Fruit fly (Drosophila melanogaster): ENCODE data around the gene Vps53.

Vps53 gene

DNA sequence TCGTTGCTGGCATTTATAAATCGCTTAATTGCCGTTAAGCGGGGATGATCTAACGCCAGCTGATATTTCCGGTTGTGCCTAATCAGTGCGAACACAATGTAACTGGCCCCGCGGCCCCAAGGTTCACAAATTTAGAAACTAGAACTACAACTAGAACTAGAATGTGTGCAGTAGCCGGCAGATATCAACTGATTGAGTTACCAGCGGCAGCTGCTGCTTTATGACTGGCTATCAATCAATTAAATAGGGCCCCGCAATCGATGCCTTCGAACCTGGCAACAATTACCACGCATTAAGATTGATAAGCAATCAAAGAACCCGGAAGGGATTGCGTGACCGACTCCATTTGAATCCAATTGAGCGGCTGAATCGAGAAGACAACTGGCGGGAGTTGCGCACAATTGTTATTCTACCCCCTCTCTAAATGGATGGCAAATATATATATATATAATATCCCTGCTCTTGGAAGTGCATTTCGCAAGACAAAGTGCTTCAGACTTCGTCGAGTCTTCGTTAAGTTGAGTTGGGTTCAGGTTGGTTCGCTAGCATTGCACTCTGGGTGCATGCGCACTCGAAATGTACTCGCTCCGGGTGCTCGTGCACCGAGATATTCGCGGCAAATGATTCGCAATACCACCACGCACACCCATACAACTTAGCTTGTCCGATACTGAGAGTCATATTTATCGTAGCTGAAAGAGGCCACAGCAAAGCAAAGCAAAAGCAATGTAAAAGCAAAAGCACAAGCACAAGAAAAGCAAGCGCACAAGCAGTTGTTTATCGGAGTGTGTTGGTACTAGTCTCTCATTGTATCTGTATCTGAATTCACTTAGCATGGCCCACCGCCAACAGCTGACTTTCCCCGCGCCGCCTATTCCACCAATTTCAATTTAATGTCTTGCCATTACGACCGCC lies 45.8 kb downstream of the Vps53 start:
- peak in 1 of 2 experiments; percentile 16 for TF ChIP-seq dl (GFP tag; optimal IDR thresholded peaks at IDR 0.05; ENCODE audit: insufficient read depth in 1 of 2, partially characterized antibody in 2 of 2)
- TF ChIP-seq tai (GFP tag; optimal IDR thresholded peaks at IDR 0.05) = no peak
- TF ChIP-seq ey (GFP tag; optimal IDR thresholded peaks at IDR 0.05) = no peak

DNA sequence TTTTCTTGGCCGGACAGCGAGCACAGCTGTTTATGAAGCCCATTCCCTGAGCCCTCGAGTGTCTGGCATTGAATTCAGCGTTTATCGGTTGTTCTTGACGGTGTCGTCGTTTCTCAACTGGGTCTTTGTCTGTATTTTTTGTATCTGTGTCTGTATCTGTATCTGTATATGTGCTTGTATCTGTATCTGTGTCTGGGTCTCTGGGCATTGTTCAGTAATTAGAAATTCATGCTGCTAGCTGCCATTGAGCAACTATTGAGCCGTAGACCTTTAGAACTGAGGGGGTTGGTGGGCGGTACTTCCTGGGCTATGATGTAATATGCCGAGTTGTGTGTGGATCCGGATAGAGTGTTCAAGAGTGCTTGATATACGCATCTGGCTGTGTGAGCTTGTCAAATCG lies 49.9 kb downstream of the Vps53 start:
- TF ChIP-seq CG32264 (GFP tag; optimal IDR thresholded peaks at IDR 0.05) (no peak), Dif (GFP tag; optimal IDR thresholded peaks at IDR 0.05; ENCODE audit: partially characterized antibody) (no peak), br (GFP tag; optimal IDR thresholded peaks at IDR 0.05) (peak; percentile 12), Jra (GFP tag; optimal IDR thresholded peaks at IDR 0.05) (no peak), GATAd (GFP tag; optimal IDR thresholded peaks at IDR 0.05) (no peak)

DNA sequence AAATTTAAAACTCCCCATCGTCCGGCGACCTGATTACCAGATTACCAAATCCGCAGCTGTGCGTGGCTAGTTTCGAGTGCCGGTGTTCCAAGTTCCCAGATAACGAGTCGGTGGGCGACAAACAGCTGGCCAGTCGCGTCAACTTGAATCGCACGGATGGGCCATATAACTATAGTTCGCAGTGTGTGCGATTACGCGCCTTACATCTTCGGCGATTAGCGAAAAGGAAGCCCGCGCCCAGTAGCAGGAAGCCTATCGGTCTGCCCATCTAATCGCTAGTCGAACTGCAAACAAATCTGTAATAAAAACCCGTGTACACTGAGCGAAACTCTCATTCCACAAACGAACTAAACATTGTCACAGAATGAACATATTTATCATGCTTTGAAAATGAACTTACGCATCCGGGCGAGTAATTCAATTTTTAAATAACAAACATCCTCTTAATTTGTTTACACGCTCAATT lies 50.9 kb downstream of the Vps53 start:
- no peak for TF ChIP-seq CrebA (GFP tag; optimal IDR thresholded peaks at IDR 0.05; ENCODE audit: borderline replicate concordance)
- TF ChIP-seq Myc (optimal IDR thresholded peaks at IDR 0.05) = no peak
- peak; percentile 1 for TF ChIP-seq OdsH (GFP tag; optimal IDR thresholded peaks at IDR 0.05)
- peak in 1 of 2 experiments; percentile 7 for TF ChIP-seq foxo (GFP tag; optimal IDR thresholded peaks at IDR 0.05)

DNA sequence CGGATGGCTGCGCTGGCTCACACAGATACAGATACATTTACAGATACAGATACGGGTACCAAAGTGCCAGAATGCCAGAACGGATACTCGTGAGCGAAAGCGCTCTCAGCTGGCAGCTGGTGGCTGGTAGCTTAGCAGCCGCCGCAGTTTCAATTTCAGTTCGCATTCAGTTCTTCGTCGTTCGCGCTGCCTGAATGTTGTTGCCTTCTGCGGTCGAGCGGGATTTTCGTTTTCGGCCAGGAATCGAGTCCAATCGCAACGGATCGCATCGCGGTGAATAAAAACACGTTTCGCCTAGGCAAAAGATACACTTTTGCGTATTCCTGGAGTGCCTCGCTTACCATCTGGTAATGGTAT lies 52.1 kb downstream of the Vps53 start, which contains the start of gene Atet:
Atet (plus strand) TSS at position 156 of the 357 bp plus-strand sequence.
- TF ChIP-seq Vsx2 (GFP tag; optimal IDR thresholded peaks at IDR 0.05; ENCODE audit: partially characterized antibody) (peak; percentile 16), tai (GFP tag; optimal IDR thresholded peaks at IDR 0.05) (no peak), CrebA (GFP tag; optimal IDR thresholded peaks at IDR 0.05; ENCODE audit: borderline replicate concordance) (no peak), Sp1 (GFP tag; optimal IDR thresholded peaks at IDR 0.05) (no peak), brk (GFP tag; optimal IDR thresholded peaks at IDR 0.05) (no peak), sv (GFP tag; optimal IDR thresholded peaks at IDR 0.05) (no peak), dl (GFP tag; optimal IDR thresholded peaks at IDR 0.05; ENCODE audit: insufficient read depth in 1 of 2, partially characterized antibody in 2 of 2) (peak; percentile 60 to 78), Dif (GFP tag; optimal IDR thresholded peaks at IDR 0.05; ENCODE audit: partially characterized antibody) (peak; percentile 72), Mio (GFP tag; optimal IDR thresholded peaks at IDR 0.05) (no peak), OdsH (GFP tag; optimal IDR thresholded peaks at IDR 0.05) (no peak)

DNA sequence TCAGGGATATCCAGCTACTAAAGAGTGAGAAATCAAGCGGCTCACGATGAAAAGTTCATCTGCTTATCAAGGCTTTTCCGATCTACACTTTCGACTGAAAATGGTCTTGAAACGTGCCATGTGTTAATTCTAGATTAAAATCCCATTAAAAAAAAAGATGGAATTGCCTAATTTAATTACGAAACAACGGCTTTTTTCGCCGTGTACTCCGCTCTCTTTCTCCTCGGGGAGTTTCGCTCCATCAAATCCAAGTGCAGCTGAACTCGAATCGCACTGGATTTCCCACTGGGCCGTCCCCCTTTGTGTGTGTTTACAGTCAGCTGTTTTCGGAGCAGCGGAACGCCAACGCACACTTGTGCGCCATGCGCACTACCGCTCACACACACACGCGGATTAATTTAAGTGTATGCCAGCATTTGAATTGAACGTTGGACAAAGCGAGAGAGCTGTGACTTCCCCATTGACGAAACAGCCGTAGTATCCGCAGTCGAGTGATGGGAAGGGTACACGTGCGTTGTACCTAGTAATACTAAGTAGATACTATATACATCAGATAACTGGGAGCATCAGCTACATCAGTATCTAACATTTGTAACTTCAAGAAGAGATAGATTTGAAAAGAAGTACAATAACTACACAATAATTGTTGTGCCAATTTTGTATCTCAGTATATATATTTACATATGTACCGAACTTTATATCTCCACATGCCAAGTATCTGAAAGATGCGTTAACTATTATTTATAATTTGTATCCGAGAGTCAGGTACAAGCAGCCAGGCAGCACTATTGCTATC lies 52.7 kb downstream of the Vps53 start:
- TF ChIP-seq sage (GFP tag; optimal IDR thresholded peaks at IDR 0.05) = peak; percentile 47
- TF ChIP-seq usp (GFP tag; optimal IDR thresholded peaks at IDR 0.05) = no peak
- TF ChIP-seq HLH106 (tag; optimal IDR thresholded peaks at IDR 0.05) = peak; percentile 86
- peak; percentile 91 for TF ChIP-seq Hr83 (GFP tag; optimal IDR thresholded peaks at IDR 0.05; ENCODE audit: poor library complexity, severe bottlenecking)
- TF ChIP-seq h (GFP tag; optimal IDR thresholded peaks at IDR 0.05) = peak; percentile 90
- peak; percentile 50 to 82 for TF ChIP-seq foxo (GFP tag; optimal IDR thresholded peaks at IDR 0.05)
- TF ChIP-seq N (GFP tag; optimal IDR thresholded peaks at IDR 0.05) = peak; percentile 55
- TF ChIP-seq dmrt93B (GFP tag; optimal IDR thresholded peaks at IDR 0.05) = peak; percentile 73
- no peak for TF ChIP-seq Dfd (GFP tag; optimal IDR thresholded peaks at IDR 0.05)
- peak; percentile 34 for TF ChIP-seq Jra (GFP tag; optimal IDR thresholded peaks at IDR 0.05)
- TF ChIP-seq woc (GFP tag; optimal IDR thresholded peaks at IDR 0.05) = peak; percentile 94
- peak; percentile 5 for TF ChIP-seq Rel (GFP tag; optimal IDR thresholded peaks at IDR 0.05)
- peak; percentile 95 for TF ChIP-seq Rel (tag; optimal IDR thresholded peaks at IDR 0.05)
- TF ChIP-seq CG9705 (GFP tag; optimal IDR thresholded peaks at IDR 0.05) = peak; percentile 59
- no peak for TF ChIP-seq dsf (GFP tag; optimal IDR thresholded peaks at IDR 0.05; ENCODE audit: borderline replicate concordance)
- TF ChIP-seq OdsH (GFP tag; optimal IDR thresholded peaks at IDR 0.05) = peak; percentile 65
- no peak for TF ChIP-seq Vsx2 (GFP tag; optimal IDR thresholded peaks at IDR 0.05; ENCODE audit: partially characterized antibody)
- peak in 1 of 2 experiments; percentile 57 for TF ChIP-seq dl (GFP tag; optimal IDR thresholded peaks at IDR 0.05; ENCODE audit: insufficient read depth in 1 of 2, partially characterized antibody in 2 of 2)
- TF ChIP-seq pan (optimal IDR thresholded peaks at IDR 0.05) = no peak
- peak; percentile 95 for TF ChIP-seq Myc (optimal IDR thresholded peaks at IDR 0.05)
- TF ChIP-seq jim (GFP tag; optimal IDR thresholded peaks at IDR 0.05) = no peak
- TF ChIP-seq sv (GFP tag; optimal IDR thresholded peaks at IDR 0.05) = peak; percentile 4
- peak; percentile 71 for TF ChIP-seq brk (GFP tag; optimal IDR thresholded peaks at IDR 0.05)
- no peak for TF ChIP-seq lola (GFP tag; optimal IDR thresholded peaks at IDR 0.05)
- peak; percentile 5 for TF ChIP-seq Mio (GFP tag; optimal IDR thresholded peaks at IDR 0.05)
- TF ChIP-seq tai (GFP tag; optimal IDR thresholded peaks at IDR 0.05) = no peak
- TF ChIP-seq Hr78 (GFP tag; optimal IDR thresholded peaks at IDR 0.05) = no peak
- TF ChIP-seq GATAd (GFP tag; optimal IDR thresholded peaks at IDR 0.05) = no peak
- TF ChIP-seq CrebA (GFP tag; optimal IDR thresholded peaks at IDR 0.05; ENCODE audit: borderline replicate concordance) = no peak
- TF ChIP-seq Sp1 (GFP tag; optimal IDR thresholded peaks at IDR 0.05) = peak; percentile 62
- peak; percentile 91 for TF ChIP-seq rgr (GFP tag; optimal IDR thresholded peaks at IDR 0.05)
- peak; percentile 83 for TF ChIP-seq ey (GFP tag; optimal IDR thresholded peaks at IDR 0.05)
- peak; percentile 69 for TF ChIP-seq CG32264 (GFP tag; optimal IDR thresholded peaks at IDR 0.05)
